Worm (Caenorhabditis elegans): ENCODE measurements around the gene phat-8.

ce11 chrII:12449849-12450248 lies 21.8 kb upstream of the phat-8 start, which contains the start of gene sre-34:
- TF ChIP-seq tbx-2 (tag; optimal IDR thresholded peaks at IDR 0.05) (no peak), eyg-1 (tag; optimal IDR thresholded peaks at IDR 0.05) (no peak), dve-1 (tag; optimal IDR thresholded peaks at IDR 0.05) (no peak), ama-1 (optimal IDR thresholded peaks at IDR 0.05) (no peak), ceh-18 (tag; optimal IDR thresholded peaks at IDR 0.05) (no peak), nfya-1 (tag; optimal IDR thresholded peaks at IDR 0.05) (no peak)
